Fruit fly (Drosophila melanogaster) whole organism, embryonic: ENCODE results near the gene Fbw5.

Source experiments
- CTCF ChIP-seq: fragments of 200-800 bp; sonication (Bioruptor generic); optimal IDR thresholded peaks from 2 replicates; lab custom pipeline; 2017; ENCODE audit warnings: missing biosample characterization, mild to moderate bottlenecking, missing genetic modification characterization, moderate library complexity
- Dip3 ChIP-seq: fragments of 200-800 bp; sonication (Bioruptor generic); optimal IDR thresholded peaks from 3 replicates; lab custom pipeline; 2016; ENCODE audit warnings: missing biosample characterization, missing genetic modification characterization
- Hr78 ChIP-seq, 2 experiments: fragments of 200-800 bp in 1 of 2; fragments of >200 bp in 1 of 2; sonication (Bioruptor generic) in 1 of 2; optimal IDR thresholded peaks; 2 replicates each; lab custom pipeline; 2017 to 2019; ENCODE audit warnings: missing biosample characterization in 2 of 2, missing genetic modification characterization in 2 of 2, mild to moderate bottlenecking in 1 of 2, moderate library complexity in 1 of 2
- insv ChIP-seq, 2 experiments: fragments of 200-800 bp; sonication (Bioruptor generic); optimal IDR thresholded peaks; 3 replicates each; lab custom pipeline; 2016 to 2018; ENCODE audit warnings: missing biosample characterization in 2 of 2, missing genetic modification characterization in 2 of 2

DNA sequence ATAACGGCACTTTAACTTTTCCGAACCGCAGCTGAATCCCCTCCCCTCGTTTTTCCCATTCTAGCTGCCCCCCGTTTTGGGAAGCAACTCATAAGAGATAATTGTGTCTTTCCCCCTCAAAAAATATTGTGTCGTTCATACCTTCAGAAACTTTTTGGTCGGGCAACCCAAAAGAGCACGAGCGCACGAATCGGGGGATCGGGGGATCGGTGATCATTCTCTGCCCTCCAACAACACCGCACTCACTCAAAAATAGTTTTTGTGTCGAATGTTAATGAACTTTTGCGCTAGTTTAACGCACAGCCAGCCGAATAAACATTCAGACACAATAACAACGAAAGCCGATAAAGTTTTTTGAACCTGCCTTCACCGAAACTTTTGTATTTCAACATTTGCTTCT is 24.6 kb upstream of the Fbw5 start:
- TF ChIP-seq insv (GFP tag; optimal IDR thresholded peaks at IDR 0.05; lab: Kevin White, UChicago) (no peak), Hr78 (GFP tag; optimal IDR thresholded peaks at IDR 0.05; lab: Kevin White, UChicago) (peak in 1 of 2 experiments; percentile 77), CTCF (GFP tag; lab: Kevin White, UChicago) (no peak), Dip3 (GFP tag; lab: Kevin White, UChicago) (no peak)
